Worm (Caenorhabditis elegans): ENCODE results near the gene col-128.

ce11 chrIV:11565022-11565421 is 13.3 kb upstream of the col-128 start:
- no peak for TF ChIP-seq fax-1 (tag; optimal IDR thresholded peaks at IDR 0.05)
- no peak for TF ChIP-seq madf-2 (tag; optimal IDR thresholded peaks at IDR 0.05)
- TF ChIP-seq nfya-1 (tag; optimal IDR thresholded peaks at IDR 0.05) = no peak
- no peak for TF ChIP-seq fkh-6 (tag; optimal IDR thresholded peaks at IDR 0.05)
- TF ChIP-seq ama-1 (optimal IDR thresholded peaks at IDR 0.05) = no peak
- no peak for TF ChIP-seq dmd-4 (tag; optimal IDR thresholded peaks at IDR 0.05; ENCODE audit: borderline replicate concordance)
- no peak for TF ChIP-seq nhr-11 (tag; optimal IDR thresholded peaks at IDR 0.05)
- no peak for TF ChIP-seq ets-4 (tag; optimal IDR thresholded peaks at IDR 0.05)
- TF ChIP-seq ttx-3 (tag; optimal IDR thresholded peaks at IDR 0.05) = no peak
- no peak for TF ChIP-seq rnt-1 (tag; optimal IDR thresholded peaks at IDR 0.05)
- TF ChIP-seq odd-2 (tag; optimal IDR thresholded peaks at IDR 0.05) = no peak
- no peak for TF ChIP-seq ceh-22 (tag; optimal IDR thresholded peaks at IDR 0.05)
- TF ChIP-seq pqm-1 (tag; optimal IDR thresholded peaks at IDR 0.05) = no peak
- no peak for TF ChIP-seq elt-2 (tag; optimal IDR thresholded peaks at IDR 0.05)
